Fruit fly (Drosophila melanogaster): Measurements from ENCODE around the gene mRpL47.

DNA sequence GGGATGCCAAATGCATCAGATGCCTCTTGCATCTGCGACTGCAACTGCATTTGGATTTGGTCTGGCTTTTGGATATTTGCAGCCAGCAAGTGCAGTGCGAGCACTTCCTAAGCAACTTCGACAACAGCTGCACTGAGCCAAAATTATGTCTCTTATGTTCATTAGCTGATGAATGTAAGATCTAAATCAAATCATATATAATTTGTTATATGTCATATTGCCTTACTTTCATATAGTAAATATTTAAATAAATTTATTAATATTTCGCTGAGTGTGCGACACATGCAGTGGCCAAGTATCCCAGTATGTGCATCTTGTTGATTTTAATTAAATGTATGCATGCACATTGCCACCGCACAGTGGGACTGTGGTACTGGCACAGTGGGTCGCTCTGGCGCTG lies 35.3 kb downstream of the mRpL47 start:
- TF ChIP-seq psq (optimal IDR thresholded peaks at IDR 0.05) (no peak), EcR (GFP tag; optimal IDR thresholded peaks at IDR 0.05) (no peak), pan (optimal IDR thresholded peaks at IDR 0.05) (no peak), usp (GFP tag; optimal IDR thresholded peaks at IDR 0.05) (no peak)
